Worm (Caenorhabditis elegans) whole organism, L3 larva: ENCODE measurements around the gene str-44.

ENCODE experiments used
- ZK546.5 ChIP-seq: sonication (generic microtip); optimal IDR thresholded peaks from 2 replicates; lab custom pipeline; 2017; ENCODE audit warnings: missing biosample characterization, missing genetic modification characterization
- aly-2 ChIP-seq: fragments of 150-350 bp; optimal IDR thresholded peaks from 2 replicates; lab custom pipeline; 2014; ENCODE audit warnings: missing biosample characterization, missing genetic modification characterization
- ama-1 ChIP-seq: fragments of 150-350 bp; optimal IDR thresholded peaks from 2 replicates; lab custom pipeline; 2018
- ceh-16 ChIP-seq: sonication (generic microtip); optimal IDR thresholded peaks from 2 replicates; lab custom pipeline; 2017; ENCODE audit warnings: missing biosample characterization, missing genetic modification characterization
- ceh-28 ChIP-seq: fragments of 150-350 bp; optimal IDR thresholded peaks from 2 replicates; lab custom pipeline; 2014; ENCODE audit warnings: missing biosample characterization, missing genetic modification reagents, missing genetic modification characterization
- ceh-82 ChIP-seq: fragments of 150-350 bp; optimal IDR thresholded peaks from 2 replicates; lab custom pipeline; 2014; ENCODE audit warnings: missing biosample characterization, missing genetic modification characterization
- ceh-9 ChIP-seq: sonication (generic microtip); optimal IDR thresholded peaks from 2 replicates; lab custom pipeline; 2018; ENCODE audit warnings: missing biosample characterization, missing genetic modification characterization
- daf-12 ChIP-seq: fragments of 150-350 bp; optimal IDR thresholded peaks from 2 replicates; lab custom pipeline; 2014; ENCODE audit warnings: missing biosample characterization, missing genetic modification reagents, missing genetic modification characterization
- egl-27 ChIP-seq: sonication (generic microtip); optimal IDR thresholded peaks from 4 replicates; lab custom pipeline; 2017; ENCODE audit warnings: missing biosample characterization, missing genetic modification reagents, missing genetic modification characterization
- egl-5 ChIP-seq: fragments of 150-350 bp; optimal IDR thresholded peaks from 2 replicates; lab custom pipeline; 2017; ENCODE audit warnings: missing biosample characterization, missing genetic modification reagents, missing genetic modification characterization, inconsistent platforms
- elt-1 ChIP-seq: fragments of 150-350 bp; optimal IDR thresholded peaks from 2 replicates; lab custom pipeline; 2014; ENCODE audit warnings: missing biosample characterization, missing genetic modification characterization
- elt-2 ChIP-seq: sonication (generic microtip); optimal IDR thresholded peaks from 2 replicates; lab custom pipeline; 2016; ENCODE audit warnings: missing genetic modification reagents, mild to moderate bottlenecking, missing genetic modification characterization, missing compliant biosample characterization
- eor-1 ChIP-seq, 2 experiments: fragments of 150-350 bp; optimal IDR thresholded peaks; 2 replicates each; lab custom pipeline; 2014 to 2018; ENCODE audit warnings: missing biosample characterization in 2 of 2, missing genetic modification characterization in 2 of 2
- fkh-2 ChIP-seq: fragments of 150-350 bp; optimal IDR thresholded peaks from 2 replicates; lab custom pipeline; 2014; ENCODE audit warnings: missing biosample characterization, missing genetic modification reagents, missing genetic modification characterization
- hmg-11 ChIP-seq: sonication (generic microtip); optimal IDR thresholded peaks from 2 replicates; lab custom pipeline; 2016; ENCODE audit warnings: missing genetic modification characterization, missing compliant biosample characterization
- lin-15B ChIP-seq: fragments of 150-350 bp; optimal IDR thresholded peaks from 2 replicates; lab custom pipeline; 2014; ENCODE audit warnings: missing biosample characterization, missing genetic modification characterization
- lin-39 ChIP-seq: fragments of 150-350 bp; optimal IDR thresholded peaks from 2 replicates; lab custom pipeline; 2018; ENCODE audit warnings: missing biosample characterization, missing genetic modification reagents, missing genetic modification characterization
- mdl-1 ChIP-seq: fragments of 150-350 bp; optimal IDR thresholded peaks from 2 replicates; lab custom pipeline; 2014; ENCODE audit warnings: missing biosample characterization, missing genetic modification characterization
- mml-1 ChIP-seq: fragments of 150-350 bp; sonication (generic microtip); optimal IDR thresholded peaks from 3 replicates; lab custom pipeline; 2014; ENCODE audit warnings: missing biosample characterization, missing genetic modification characterization
- nfya-1 ChIP-seq: sonication (generic microtip); optimal IDR thresholded peaks from 2 replicates; lab custom pipeline; 2017; ENCODE audit warnings: missing genetic modification characterization, mild to moderate bottlenecking, missing compliant biosample characterization, antibody characterized with exemption, moderate library complexity; ENCODE audit not compliant: insufficient read depth
- nhr-23 ChIP-seq: fragments of 150-350 bp; optimal IDR thresholded peaks from 2 replicates; lab custom pipeline; 2014; ENCODE audit warnings: missing biosample characterization, missing genetic modification reagents, missing genetic modification characterization
- nhr-237 ChIP-seq: fragments of 150-350 bp; optimal IDR thresholded peaks from 2 replicates; lab custom pipeline; 2014; ENCODE audit warnings: missing biosample characterization, missing genetic modification characterization
- nhr-25 ChIP-seq: sonication (generic microtip); optimal IDR thresholded peaks from 2 replicates; lab custom pipeline; 2017; ENCODE audit warnings: missing biosample characterization, missing genetic modification characterization
- nhr-43 ChIP-seq: sonication (generic microtip); optimal IDR thresholded peaks from 2 replicates; lab custom pipeline; 2016; ENCODE audit warnings: mild to moderate bottlenecking, missing genetic modification characterization, missing compliant biosample characterization; ENCODE audit not compliant: poor library complexity, severe bottlenecking
- nhr-67 ChIP-seq: fragments of 150-350 bp; optimal IDR thresholded peaks from 2 replicates; lab custom pipeline; 2014; ENCODE audit warnings: missing biosample characterization, missing genetic modification characterization
- nhr-76 ChIP-seq: fragments of 150-350 bp; sonication (generic microtip); optimal IDR thresholded peaks from 5 replicates; lab custom pipeline; 2014; ENCODE audit warnings: missing biosample characterization, missing genetic modification characterization
- pha-4 ChIP-seq: fragments of 150-350 bp; optimal IDR thresholded peaks from 2 replicates; lab custom pipeline; 2014; ENCODE audit warnings: missing biosample characterization, missing genetic modification reagents, missing genetic modification characterization
- sea-2 ChIP-seq: fragments of 150-350 bp; sonication (generic microtip); optimal IDR thresholded peaks from 4 replicates; lab custom pipeline; 2014; ENCODE audit warnings: missing biosample characterization, missing genetic modification reagents, missing genetic modification characterization
- skn-1 ChIP-seq: fragments of 150-350 bp; optimal IDR thresholded peaks from 2 replicates; lab custom pipeline; 2014; ENCODE audit warnings: missing biosample characterization, missing genetic modification characterization
- snpc-4 ChIP-seq: fragments of 150-350 bp; optimal IDR thresholded peaks from 2 replicates; lab custom pipeline; 2014; ENCODE audit warnings: missing biosample characterization, missing genetic modification characterization
- tbx-2 ChIP-seq: sonication (generic microtip); optimal IDR thresholded peaks from 2 replicates; lab custom pipeline; 2016; ENCODE audit warnings: mild to moderate bottlenecking, missing genetic modification characterization, missing compliant biosample characterization
- unc-39 ChIP-seq: sonication (generic microtip); optimal IDR thresholded peaks from 4 replicates; lab custom pipeline; 2017; ENCODE audit warnings: missing biosample characterization, missing genetic modification characterization
- zag-1 ChIP-seq: fragments of 150-350 bp; optimal IDR thresholded peaks from 2 replicates; lab custom pipeline; 2014; ENCODE audit warnings: missing biosample characterization, missing genetic modification characterization
- ztf-11 ChIP-seq: fragments of 150-350 bp; optimal IDR thresholded peaks from 2 replicates; lab custom pipeline; 2014; ENCODE audit warnings: missing biosample characterization, missing genetic modification characterization
- ztf-4 ChIP-seq: fragments of 150-350 bp; optimal IDR thresholded peaks from 2 replicates; lab custom pipeline; 2014; ENCODE audit warnings: missing biosample characterization, missing genetic modification characterization

str-44 gene

DNA sequence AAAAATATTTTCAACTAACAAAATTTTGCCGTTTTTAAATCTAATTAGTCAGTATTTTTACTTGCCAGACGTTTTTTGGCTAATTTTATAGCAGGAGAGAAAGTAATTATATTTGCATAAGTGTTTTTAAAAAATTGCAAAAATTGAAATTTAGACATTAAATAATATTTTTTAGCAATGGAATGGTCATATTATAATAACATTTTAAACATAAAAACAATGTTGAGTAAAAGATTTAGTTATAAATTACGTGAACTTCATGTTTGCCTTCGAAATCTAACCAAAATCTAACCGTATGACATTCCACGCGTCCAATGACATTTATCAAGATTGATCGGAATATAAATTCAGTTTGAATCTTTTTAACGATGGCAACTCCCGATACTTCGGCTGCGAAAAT, 22.6 kb upstream of the str-44 start, which contains the start of gene C34D4.2:
Gene C34D4.2 (plus strand): TSS at position 301 of the 400 bp plus-strand sequence.
- TF ChIP-seq zag-1 (tag; lab: Kevin White, UChicago) (no peak), unc-39 (tag; lab: Kevin White, UChicago) (no peak), tbx-2 (tag; lab: Kevin White, UChicago) (no peak), mdl-1 (tag; lab: Kevin White, UChicago) (no peak), sea-2 (no peak), elt-2 (tag; lab: Kevin White, UChicago) (no peak), nfya-1 (tag; lab: Kevin White, UChicago) (no peak), egl-5 (tag; lab: Kevin White, UChicago) (no peak), nhr-237 (no peak), ceh-28 (tag; lab: Kevin White, UChicago) (no peak), eor-1 (tag; optimal IDR thresholded peaks at IDR 0.05; lab: Kevin White, UChicago) (no peak), lin-39 (tag; lab: Kevin White, UChicago) (no peak), nhr-25 (tag; lab: Kevin White, UChicago) (no peak), pha-4 (tag; lab: Kevin White, UChicago) (no peak), hmg-11 (no peak), nhr-67 (tag; lab: Kevin White, UChicago) (no peak), ceh-16 (no peak), ama-1 (lab: Kevin White, UChicago) (no peak)

DNA sequence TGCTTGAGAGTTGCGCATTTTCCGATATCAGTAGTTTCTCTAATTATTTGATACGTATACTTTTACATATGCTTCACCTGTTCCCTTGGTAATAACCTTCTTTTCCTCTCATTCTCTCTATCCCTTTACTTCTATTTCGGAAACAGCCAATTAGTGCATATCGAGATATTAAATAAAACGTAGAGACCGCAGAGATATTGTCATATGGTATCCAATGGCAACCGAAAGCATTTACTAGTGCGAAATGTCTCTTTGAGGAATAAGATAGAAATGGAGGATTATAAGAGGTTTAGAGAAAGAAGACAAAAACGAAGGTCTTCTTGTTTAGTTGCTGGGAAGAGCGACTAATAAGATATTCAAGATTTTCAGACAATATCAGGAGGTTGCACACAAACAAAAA, 20.6 kb upstream of the str-44 start, which contains the start of gene maph-9:
Gene maph-9 (plus strand): TSS at position 273 of the 400 bp plus-strand sequence.
- no peak for TF ChIP-seq ztf-4 (tag; lab: Kevin White, UChicago)
- TF ChIP-seq ztf-11 (tag; lab: Kevin White, UChicago) = no peak
- TF ChIP-seq ceh-82 (tag; lab: Kevin White, UChicago) = no peak
- no peak for TF ChIP-seq ceh-28 (tag; lab: Kevin White, UChicago)
- TF ChIP-seq fkh-2 (tag; lab: Kevin White, UChicago) = no peak
- TF ChIP-seq nhr-76 = no peak

DNA sequence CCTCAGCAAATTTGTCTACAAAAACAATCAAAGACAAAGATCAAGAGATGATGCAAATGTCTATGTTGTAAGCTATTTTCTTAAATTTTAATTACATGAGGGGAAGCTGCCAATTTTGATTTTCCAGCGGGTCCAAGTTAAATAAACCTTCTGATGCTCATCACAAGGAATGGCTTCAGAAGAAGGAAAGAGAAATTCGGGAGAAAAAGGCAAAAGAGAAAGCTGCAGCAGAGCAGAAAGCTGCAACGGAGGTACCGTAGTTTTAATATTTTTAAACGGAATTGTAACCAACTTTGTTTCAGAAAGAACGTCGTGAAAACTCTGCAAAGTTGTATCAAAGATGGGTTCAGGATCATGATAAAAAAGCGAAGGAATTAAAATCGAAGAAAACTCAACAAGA, 18.8 kb upstream of the str-44 start:
- TF ChIP-seq daf-12 = no peak
- no peak for TF ChIP-seq nhr-76
- no peak for TF ChIP-seq aly-2 (tag; lab: Kevin White, UChicago)
- TF ChIP-seq elt-1 (tag; lab: Kevin White, UChicago) = no peak
- no peak for TF ChIP-seq nhr-23 (tag; lab: Kevin White, UChicago)
- TF ChIP-seq pha-4 (tag; lab: Kevin White, UChicago) = no peak
- no peak for TF ChIP-seq ceh-16
- TF ChIP-seq, all 47 proteins: peak for 0

DNA sequence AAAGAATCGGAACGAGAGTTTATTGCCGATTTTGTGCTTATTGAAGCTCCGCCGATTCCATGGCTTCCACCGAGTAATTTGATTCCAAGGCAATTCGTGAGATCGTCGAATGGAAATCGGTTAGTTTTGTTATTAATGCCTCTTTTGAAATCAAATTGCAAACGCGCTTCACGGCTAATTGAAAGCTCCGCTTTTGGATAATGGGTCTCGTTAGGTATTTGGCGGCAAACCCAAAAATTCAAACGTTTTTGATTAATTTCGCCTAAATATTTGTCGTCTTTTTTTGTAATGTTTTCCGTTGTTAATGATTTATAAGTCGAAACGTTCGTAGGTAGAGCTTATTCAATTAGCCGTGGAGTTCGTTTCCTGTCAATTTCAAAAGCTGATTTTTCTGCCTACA, 17.4 kb upstream of the str-44 start:
- TF ChIP-seq egl-27 (no peak), snpc-4 (tag; lab: Kevin White, UChicago) (no peak), nhr-43 (tag; lab: Kevin White, UChicago) (no peak), fkh-2 (tag; lab: Kevin White, UChicago) (no peak), skn-1 (tag; lab: Kevin White, UChicago) (no peak)

DNA sequence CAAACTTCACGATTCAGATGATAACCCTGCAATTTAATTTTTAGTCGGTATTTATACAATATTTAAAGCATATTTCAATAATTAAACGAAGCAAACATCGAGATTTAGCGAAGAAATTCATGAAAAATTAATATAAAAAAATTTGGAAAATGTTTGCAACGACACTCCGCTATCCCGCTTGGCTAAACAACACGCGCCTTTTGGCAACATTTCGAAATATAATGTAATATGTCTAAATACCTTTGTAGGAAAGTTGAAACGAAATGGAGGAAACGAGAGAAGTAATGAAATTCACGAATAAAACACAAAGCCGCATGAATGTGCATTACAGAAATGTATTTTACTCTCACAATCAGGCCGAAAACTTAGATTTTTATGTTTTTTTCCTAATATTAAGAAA, 11.3 kb upstream of the str-44 start, which contains the start of gene rpc-1:
Gene rpc-1 (minus strand): TSS at position 26 of the 400 bp plus-strand sequence.
- peak; percentile 34 for TF ChIP-seq nfya-1 (tag; lab: Kevin White, UChicago)
- peak; percentile 34 for TF ChIP-seq lin-15B (tag; lab: Kevin White, UChicago)
- TF ChIP-seq egl-5 (tag; lab: Kevin White, UChicago) = no peak

DNA sequence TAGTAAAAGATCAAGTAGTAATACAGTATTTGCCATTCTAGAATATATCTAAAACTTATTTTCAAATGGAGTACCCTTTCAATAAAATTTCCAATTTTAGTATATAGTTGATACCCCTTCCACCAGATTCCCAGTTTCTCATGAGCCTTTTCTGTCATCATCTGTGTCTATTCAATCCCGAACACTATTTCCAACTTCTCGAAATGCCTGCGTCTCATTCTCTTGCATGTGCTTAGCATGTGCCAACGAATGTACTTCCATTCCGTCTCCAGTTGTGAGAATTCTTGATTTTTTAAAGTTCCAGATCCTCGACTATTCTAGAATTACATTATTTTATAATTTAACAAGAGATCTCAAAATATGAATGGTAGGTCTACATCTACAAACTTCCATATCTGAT, 10.4 kb upstream of the str-44 start, which contains the start of gene C42D4.18:
Gene C42D4.18 (plus strand): TSS at position 231 of the 400 bp plus-strand sequence.
- TF ChIP-seq ZK546.5 (tag; lab: Kevin White, UChicago) (no peak), nhr-23 (tag; lab: Kevin White, UChicago) (no peak), mml-1 (tag; lab: Kevin White, UChicago) (peak; percentile 51), lin-15B (tag; lab: Kevin White, UChicago) (peak; percentile 4), nfya-1 (tag; lab: Kevin White, UChicago) (peak; percentile 43), elt-1 (tag; lab: Kevin White, UChicago) (no peak), ceh-9 (no peak), nhr-76 (no peak), hmg-11 (peak; percentile 36), egl-5 (tag; lab: Kevin White, UChicago) (no peak), ceh-82 (tag; lab: Kevin White, UChicago) (no peak)
- TF ChIP-seq, all 47 proteins: peak for 4
